Fruit fly (Drosophila melanogaster): Measurements from ENCODE around the gene CG34165.

CG34165 gene

DNA sequence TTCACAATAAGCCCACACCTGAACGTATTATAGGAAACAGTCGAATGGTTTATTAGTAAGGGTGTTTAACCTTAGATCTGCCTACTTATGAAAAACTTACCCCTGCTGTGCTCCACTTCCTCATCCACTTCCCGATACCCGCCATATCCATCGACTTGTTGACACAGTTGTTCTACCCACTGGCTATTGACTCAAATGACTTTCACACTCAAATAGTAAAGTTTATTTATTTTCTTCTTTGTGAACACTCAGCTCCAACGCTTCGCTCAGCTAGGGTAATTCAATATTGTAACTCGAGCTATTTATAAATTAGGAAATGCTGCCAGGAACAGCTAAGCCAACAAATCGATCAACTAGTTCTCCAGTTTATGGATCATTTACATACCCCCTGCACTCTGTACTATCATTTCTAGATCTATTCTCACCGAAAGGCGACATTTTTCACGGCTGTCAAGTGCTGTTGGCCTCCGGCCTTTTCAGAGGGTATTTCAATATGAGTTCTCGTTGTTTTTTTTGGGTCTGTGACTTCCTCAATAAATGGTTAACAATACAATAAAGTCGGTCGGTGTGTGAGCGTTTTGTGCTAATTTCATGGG lies 27.8 kb upstream of the CG34165 start (continued):
- TF ChIP-seq Asciz (GFP tag; optimal IDR thresholded peaks at IDR 0.05) = peak; percentile 97
- TF ChIP-seq CG5180 (GFP tag; optimal IDR thresholded peaks at IDR 0.05) = peak; percentile 79
- peak; percentile 67 for TF ChIP-seq CG12155 (GFP tag; optimal IDR thresholded peaks at IDR 0.05)
- peak in 1 of 2 experiments; percentile 87 for TF ChIP-seq eve (GFP tag; optimal IDR thresholded peaks at IDR 0.05)
- TF ChIP-seq NfI (GFP tag; optimal IDR thresholded peaks at IDR 0.05) = peak; percentile 68
- no peak for TF ChIP-seq CG30431 (GFP tag; optimal IDR thresholded peaks at IDR 0.05)
- peak in 1 of 2 experiments; percentile 70 for TF ChIP-seq insv (GFP tag; optimal IDR thresholded peaks at IDR 0.05)
- peak; percentile 41 for TF ChIP-seq CG6654 (GFP tag; optimal IDR thresholded peaks at IDR 0.05)
- TF ChIP-seq repo (GFP tag; optimal IDR thresholded peaks at IDR 0.05) = peak; percentile 91
- no peak for TF ChIP-seq pita (GFP tag; optimal IDR thresholded peaks at IDR 0.05)
- TF ChIP-seq CG4360 (GFP tag; IDR thresholded peaks at IDR 0.05) = peak; percentile 46; the same call in 1 of the 2 replicates
- TF ChIP-seq C15 (GFP tag; IDR thresholded peaks at IDR 0.05) = peak; percentile 40; the same call in 1 of the 3 replicates
- TF ChIP-seq CG18619 (GFP tag; optimal IDR thresholded peaks at IDR 0.05) = peak; percentile 88
- TF ChIP-seq CG14710 (tag; optimal IDR thresholded peaks at IDR 0.05) = peak; percentile 82
- peak; percentile 86; the same call in 2 of the 3 replicates for TF ChIP-seq so (GFP tag; IDR thresholded peaks at IDR 0.05)
- peak; percentile 86 for TF ChIP-seq CG12104 (GFP tag; optimal IDR thresholded peaks at IDR 0.05)
- peak; percentile 93 for TF ChIP-seq CG1647 (GFP tag; optimal IDR thresholded peaks at IDR 0.05)
- peak; percentile 46 for TF ChIP-seq Xbp1 (GFP tag; optimal IDR thresholded peaks at IDR 0.05)
- TF ChIP-seq ems (GFP tag; optimal IDR thresholded peaks at IDR 0.05) = peak; percentile 79
- TF ChIP-seq CG10267 (tag; optimal IDR thresholded peaks at IDR 0.05) = peak; percentile 50
- no peak for TF ChIP-seq bowl (GFP tag; IDR thresholded peaks at IDR 0.05)
- TF ChIP-seq gcm2 (GFP tag; optimal IDR thresholded peaks at IDR 0.05) = peak; percentile 69
- TF ChIP-seq Ssrp (tag; optimal IDR thresholded peaks at IDR 0.05) = peak; percentile 11
- TF ChIP-seq row (GFP tag; IDR thresholded peaks at IDR 0.05) = peak; percentile 12; the same call in 1 of the 3 replicates
- peak; percentile 60 for TF ChIP-seq CG7839 (tag; optimal IDR thresholded peaks at IDR 0.05)
- peak; percentile 92 for TF ChIP-seq CG4328 (GFP tag; optimal IDR thresholded peaks at IDR 0.05)
- peak; percentile 66; the same call in 1 of the 2 replicates for TF ChIP-seq Taf1 (GFP tag; IDR thresholded peaks at IDR 0.05)
- peak; percentile 60 for TF ChIP-seq TFAM (GFP tag; optimal IDR thresholded peaks at IDR 0.05)
- TF ChIP-seq CG13775 (GFP tag; optimal IDR thresholded peaks at IDR 0.05) = peak; percentile 65
- peak; percentile 85 for TF ChIP-seq CG8944 (GFP tag; optimal IDR thresholded peaks at IDR 0.05)
- peak; percentile 90 for TF ChIP-seq wek (GFP tag; optimal IDR thresholded peaks at IDR 0.05)
- TF ChIP-seq stwl (tag; optimal IDR thresholded peaks at IDR 0.05) = peak; percentile 28
- TF ChIP-seq CG2875 (GFP tag; optimal IDR thresholded peaks at IDR 0.05) = peak; percentile 95
- TF ChIP-seq bigmax (GFP tag; optimal IDR thresholded peaks at IDR 0.05) = peak; percentile 69
- TF ChIP-seq tx (GFP tag; optimal IDR thresholded peaks at IDR 0.05) = peak; percentile 71
- TF ChIP-seq CG2889 (GFP tag; IDR thresholded peaks at IDR 0.05) = 0 out of 3 replicates have a peak, but pooled peaks have one; percentile 50
- peak; percentile 89 for TF ChIP-seq CG6765 (GFP tag; optimal IDR thresholded peaks at IDR 0.05)
- TF ChIP-seq HLH54F (GFP tag; optimal IDR thresholded peaks at IDR 0.05) = peak; percentile 81
- TF ChIP-seq Dref (GFP tag; IDR thresholded peaks at IDR 0.05) = no peak
- TF ChIP-seq sqz (GFP tag; optimal IDR thresholded peaks at IDR 0.05) = peak; percentile 80
- no peak for TF ChIP-seq Hr39 (optimal IDR thresholded peaks at IDR 0.05)
- TF ChIP-seq CG17912 (GFP tag; optimal IDR thresholded peaks at IDR 0.05) = peak; percentile 76
- TF ChIP-seq CG2712 (tag; optimal IDR thresholded peaks at IDR 0.05) = peak; percentile 75
- TF ChIP-seq CG1602 (GFP tag; optimal IDR thresholded peaks at IDR 0.05) = peak; percentile 61
- TF ChIP-seq CG15269 (tag; optimal IDR thresholded peaks at IDR 0.05) = peak; percentile 63
- no peak for TF ChIP-seq Doc3 (GFP tag; IDR thresholded peaks at IDR 0.05; ENCODE audit: partially characterized antibody)
- peak; percentile 59 for TF ChIP-seq CG10321 (GFP tag; IDR thresholded peaks at IDR 0.05)
- peak; percentile 91 for TF ChIP-seq CG4707 (GFP tag; optimal IDR thresholded peaks at IDR 0.05)
- TF ChIP-seq CG11093 (GFP tag; IDR thresholded peaks at IDR 0.05) = peak; percentile 54; the same call in 1 of the 3 replicates
- TF ChIP-seq CG7556 (GFP tag; optimal IDR thresholded peaks at IDR 0.05) = peak; percentile 88

All from whole organism, embryonic.